Fruit fly (Drosophila melanogaster): ENCODE measurements around the gene CG13667.

Gene CG13667

dm6 chr3L:8455015-8455908, 50.0 kb downstream of the CG13667 start:
- TF ChIP-seq bab1 (GFP tag; optimal IDR thresholded peaks at IDR 0.05) (peak; percentile 79), Clk (GFP tag; optimal IDR thresholded peaks at IDR 0.05) (peak; percentile 54), Hr96 (GFP tag; optimal IDR thresholded peaks at IDR 0.05) (peak; percentile 53), Crg-1 (GFP tag; optimal IDR thresholded peaks at IDR 0.05) (peak; percentile 32), ovo (GFP tag; optimal IDR thresholded peaks at IDR 0.05) (no peak), toe (GFP tag; optimal IDR thresholded peaks at IDR 0.05) (peak; percentile 48), Mnt (GFP tag; optimal IDR thresholded peaks at IDR 0.05) (peak; percentile 25), pad (GFP tag; optimal IDR thresholded peaks at IDR 0.05) (peak; percentile 46), tj (GFP tag; optimal IDR thresholded peaks at IDR 0.05) (peak; percentile 53), CG33017 (tag; optimal IDR thresholded peaks at IDR 0.05) (peak; percentile 77), CG7045 (GFP tag; optimal IDR thresholded peaks at IDR 0.05) (peak; percentile 77), cnc (optimal IDR thresholded peaks at IDR 0.05) (no peak), cic (GFP tag; optimal IDR thresholded peaks at IDR 0.05) (peak; percentile 17), CG7101 (tag; optimal IDR thresholded peaks at IDR 0.05) (peak; percentile 74), kay (GFP tag; ENCODE audit: borderline replicate concordance) (no peak), CG1620 (GFP tag; optimal IDR thresholded peaks at IDR 0.05) (peak; percentile 11), CG12768 (GFP tag; optimal IDR thresholded peaks at IDR 0.05) (peak; percentile 52), CG11617 (GFP tag; optimal IDR thresholded peaks at IDR 0.05) (peak; percentile 75), CG5204 (GFP tag; optimal IDR thresholded peaks at IDR 0.05) (peak; percentile 63), CG14711 (tag; optimal IDR thresholded peaks at IDR 0.05) (peak; percentile 70)

- TF ChIP-seq CG7045 (GFP tag; optimal IDR thresholded peaks at IDR 0.05) (no peak), Clk (GFP tag; optimal IDR thresholded peaks at IDR 0.05) (no peak), CG12768 (GFP tag; optimal IDR thresholded peaks at IDR 0.05) (no peak), kay (GFP tag; ENCODE audit: borderline replicate concordance) (no peak), Hr96 (GFP tag; optimal IDR thresholded peaks at IDR 0.05) (no peak)
Observed at dm6 chr3L:8456472-8457049, 51.3 kb downstream of the CG13667 start.

All from whole organism, adult.